Worm (Caenorhabditis elegans) whole organism, young adult: ENCODE data around the gene rsp-7.

Experiments
- D2030.7 ChIP-seq: fragments of 200-800 bp; sonication (Bioruptor generic); IDR thresholded peaks from 2 replicates; pipeline ENCODE4 v1.3.6; 2022; ENCODE audit warnings: missing genetic modification reagents, missing genetic modification characterization, missing compliant biosample characterization
- Y53G8AR.9 ChIP-seq: fragments of 200-800 bp; sonication (Bioruptor generic); conservative IDR thresholded peaks from 2 replicates; pipeline ENCODE4 v1.3.6; 2022; ENCODE audit warnings: missing genetic modification reagents, missing genetic modification characterization, missing compliant biosample characterization
- cebp-1 ChIP-seq, 2 experiments: fragments of 200-800 bp in 1 of 2; sonication (Bioruptor generic) in 1 of 2; sonication (generic microtip) in 1 of 2; IDR thresholded peaks in 1 of 2; optimal IDR thresholded peaks in 1 of 2; 2 replicates each; pipeline versions ENCODE4 v1.3.6 to Lab custom; 2017 to 2022; ENCODE audit warnings: missing compliant biosample characterization in 2 of 2, missing genetic modification characterization in 2 of 2, mild to moderate bottlenecking in 1 of 2, missing genetic modification reagents in 1 of 2, moderate library complexity in 1 of 2
- dpl-1 ChIP-seq: fragments of 150-350 bp; optimal IDR thresholded peaks from 2 replicates; lab custom pipeline; 2014; ENCODE audit warnings: missing biosample characterization, missing genetic modification reagents, missing genetic modification characterization
- lir-1 ChIP-seq: fragments of 200-800 bp; sonication (Bioruptor generic); conservative IDR thresholded peaks from 2 replicates; pipeline ENCODE4 v1.3.6; 2022; ENCODE audit warnings: missing genetic modification reagents, missing genetic modification characterization, missing compliant biosample characterization
- snpc-4 ChIP-seq, 5 experiments: fragments of 150-350 bp in 1 of 5; sonication (generic microtip) in 4 of 5; optimal IDR thresholded peaks; 2 replicates each; lab custom pipeline; 2014 to 2018; ENCODE audit warnings: missing genetic modification characterization in 5 of 5, missing biosample characterization in 3 of 5, antibody characterized with exemption in 2 of 5, mild to moderate bottlenecking in 2 of 5, missing compliant biosample characterization in 2 of 5, missing genotype in 2 of 5, moderate library complexity in 2 of 5, missing genetic modification reagents in 1 of 5
- unc-62 ChIP-seq: fragments of 150-350 bp; optimal IDR thresholded peaks from 2 replicates; lab custom pipeline; 2014; ENCODE audit warnings: missing biosample characterization, missing genetic modification reagents, missing genetic modification characterization

DNA sequence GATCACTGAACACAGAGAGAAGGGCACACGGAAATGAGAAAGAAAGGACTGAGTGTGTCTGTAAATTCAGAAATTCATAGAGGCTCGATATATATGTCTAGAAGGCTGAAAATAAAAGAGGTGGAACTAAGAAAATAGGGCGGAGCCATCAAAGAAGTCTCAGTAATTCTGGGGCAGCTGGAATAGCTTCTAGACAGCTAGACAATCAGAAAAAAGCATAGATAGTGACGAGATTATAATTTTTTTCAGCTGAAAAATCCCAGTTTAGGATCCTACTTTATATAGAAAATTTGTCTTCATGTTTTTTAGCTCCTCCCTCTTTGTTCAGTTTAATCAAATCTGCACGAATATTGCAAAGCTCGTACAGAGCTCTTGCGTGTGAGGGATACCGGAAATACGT is 6.0 kb downstream of the rsp-7 start, which contains the start of gene D2089.3:
- TF ChIP-seq D2030.7 (GFP tag; lab: Robert Waterston, UW) = no peak
- TF ChIP-seq cebp-1 (GFP tag; IDR thresholded peaks at IDR 0.05; lab: Robert Waterston, UW) = no peak
- no peak for TF ChIP-seq cebp-1 (tag; optimal IDR thresholded peaks at IDR 0.05; lab: Kevin White, UChicago)
- no peak for TF ChIP-seq lir-1 (GFP tag; lab: Robert Waterston, UW)
- no peak for TF ChIP-seq snpc-4 (GFP tag; optimal IDR thresholded peaks at IDR 0.05; lab: Kevin White, UChicago)
- no peak for TF ChIP-seq snpc-4 (tag; optimal IDR thresholded peaks at IDR 0.05; lab: Kevin White, UChicago)
- TF ChIP-seq Y53G8AR.9 (GFP tag; lab: Robert Waterston, UW) = no peak
- TF ChIP-seq dpl-1 = no peak
- TF ChIP-seq unc-62 (GFP tag; lab: Kevin White, UChicago) = no peak
